Worm (Caenorhabditis elegans) whole organism, midembryonic: ENCODE data around the gene grl-31.
A peak's percentile ranks its signal among the peaks of the same experiment; 100 is the strongest.

Experiments used
- T22C8.4 ChIP-seq: fragments of 200-800 bp; sonication (Bioruptor generic); IDR thresholded peaks from 2 replicates; pipeline ENCODE4 v1.3.6; 2022; ENCODE audit warnings: missing genetic modification characterization, missing compliant biosample characterization
- cog-1 ChIP-seq: sonication (generic microtip); optimal IDR thresholded peaks from 2 replicates; lab custom pipeline; 2016; ENCODE audit warnings: missing genetic modification characterization, missing compliant biosample characterization
- flt-1 ChIP-seq: fragments of 200-800 bp; sonication (Bioruptor generic); IDR thresholded peaks from 2 replicates; pipeline ENCODE4 v1.3.6; 2022; ENCODE audit warnings: missing genetic modification characterization, missing compliant biosample characterization
- klf-2 ChIP-seq: fragments of 200-800 bp; sonication (Bioruptor generic); conservative IDR thresholded peaks from 2 replicates; pipeline ENCODE4 v1.3.6; 2022; ENCODE audit warnings: missing genetic modification reagents, missing genetic modification characterization, missing compliant biosample characterization
- med-1 ChIP-seq: sonication (generic microtip); optimal IDR thresholded peaks from 2 replicates; lab custom pipeline; 2017; ENCODE audit warnings: missing genetic modification characterization, mild to moderate bottlenecking, missing compliant biosample characterization, antibody characterized with exemption, missing genetic modification reagents; ENCODE audit not compliant: insufficient read depth
- ref-1 ChIP-seq: fragments of 200-800 bp; sonication (Bioruptor generic); conservative IDR thresholded peaks from 2 replicates; pipeline ENCODE4 v1.3.6; 2022; ENCODE audit warnings: missing genetic modification reagents, missing genetic modification characterization, missing compliant biosample characterization
- tab-1 ChIP-seq: fragments of 200-800 bp; sonication (Bioruptor generic); IDR thresholded peaks from 2 replicates; pipeline ENCODE4 v1.3.6; 2022; ENCODE audit warnings: missing genetic modification characterization, missing compliant biosample characterization
- ztf-23 ChIP-seq: fragments of 200-800 bp; sonication (Bioruptor generic); IDR thresholded peaks from 2 replicates; pipeline ENCODE4 v1.3.6; 2022; ENCODE audit warnings: missing genetic modification reagents, missing genetic modification characterization, missing compliant biosample characterization
- ztf-29 ChIP-seq: fragments of 200-800 bp; sonication (Bioruptor generic); IDR thresholded peaks from 2 replicates; pipeline ENCODE4 v1.3.6; 2022; ENCODE audit warnings: missing genetic modification reagents, missing genetic modification characterization, missing compliant biosample characterization

Gene grl-31

ce11 chrV:3586014-3586689 lies 28.6 kb upstream of the grl-31 start, which contains the start of the genes rpl-11.1 and T22F3.2:
Gene rpl-11.1 (minus strand): TSS chrV:3586064.
Gene T22F3.2 (plus strand): TSS chrV:3586639.
- TF ChIP-seq ztf-29 (no peak), med-1 (GFP tag; lab: Kevin White, UChicago) (no peak), ztf-23 (no peak), klf-2 (no peak), flt-1 (GFP tag; lab: Robert Waterston, UW) (no peak), cog-1 (tag; lab: Kevin White, UChicago) (no peak), tab-1 (GFP tag; lab: Robert Waterston, UW) (no peak), ref-1 (GFP tag; lab: Robert Waterston, UW) (no peak)

ce11 chrV:3585011-3585410 lies 27.4 kb upstream of the grl-31 start:
- TF ChIP-seq tab-1 (GFP tag; lab: Robert Waterston, UW) = no peak

- no peak for TF ChIP-seq T22C8.4 (GFP tag; lab: Robert Waterston, UW)
- TF ChIP-seq ztf-23 = no peak
- TF ChIP-seq med-1 (GFP tag; lab: Kevin White, UChicago) = no peak
- no peak for TF ChIP-seq ref-1 (GFP tag; lab: Robert Waterston, UW)
- no peak for TF ChIP-seq klf-2
- TF ChIP-seq cog-1 (tag; lab: Kevin White, UChicago) = no peak
- no peak for TF ChIP-seq ztf-29
- TF ChIP-seq flt-1 (GFP tag; lab: Robert Waterston, UW) = no peak
- TF ChIP-seq tab-1 (GFP tag; lab: Robert Waterston, UW) = no peak
Measured at ce11 chrV:3583622-3584021, 26.0 kb upstream of the grl-31 start.

- no peak for TF ChIP-seq ztf-29
- no peak for TF ChIP-seq T22C8.4 (GFP tag; lab: Robert Waterston, UW)
- TF ChIP-seq klf-2 = no peak
- TF ChIP-seq ref-1 (GFP tag; lab: Robert Waterston, UW) = no peak
- TF ChIP-seq tab-1 (GFP tag; lab: Robert Waterston, UW) = no peak
- TF ChIP-seq ztf-23 = no peak
- no peak for TF ChIP-seq med-1 (GFP tag; lab: Kevin White, UChicago)
- no peak for TF ChIP-seq flt-1 (GFP tag; lab: Robert Waterston, UW)
- no peak for TF ChIP-seq cog-1 (tag; lab: Kevin White, UChicago)
Measured at ce11 chrV:3582671-3583070, 25.1 kb upstream of the grl-31 start.

ce11 chrV:3582086-3582485 lies 24.5 kb upstream of the grl-31 start:
- TF ChIP-seq tab-1 (GFP tag; lab: Robert Waterston, UW) = no peak
- no peak for TF ChIP-seq klf-2
- peak; percentile 45 for TF ChIP-seq T22C8.4 (GFP tag; lab: Robert Waterston, UW)

ce11 chrV:3581643-3582042 lies 24.1 kb upstream of the grl-31 start:
- TF ChIP-seq tab-1 (GFP tag; lab: Robert Waterston, UW) (no peak), med-1 (GFP tag; lab: Kevin White, UChicago) (no peak), ref-1 (GFP tag; lab: Robert Waterston, UW) (no peak), T22C8.4 (GFP tag; lab: Robert Waterston, UW) (no peak), ztf-29 (no peak), cog-1 (tag; lab: Kevin White, UChicago) (no peak), flt-1 (GFP tag; lab: Robert Waterston, UW) (no peak), klf-2 (no peak), ztf-23 (no peak)

ce11 chrV:3581034-3581433 lies 23.5 kb upstream of the grl-31 start:
- no peak for TF ChIP-seq ztf-23
- TF ChIP-seq cog-1 (tag; lab: Kevin White, UChicago) = no peak
- no peak for TF ChIP-seq ztf-29
- no peak for TF ChIP-seq flt-1 (GFP tag; lab: Robert Waterston, UW)
- no peak for TF ChIP-seq T22C8.4 (GFP tag; lab: Robert Waterston, UW)
- no peak for TF ChIP-seq tab-1 (GFP tag; lab: Robert Waterston, UW)
- no peak for TF ChIP-seq klf-2

ce11 chrV:3580385-3580784 lies 22.8 kb upstream of the grl-31 start:
- TF ChIP-seq tab-1 (GFP tag; lab: Robert Waterston, UW) (no peak), ztf-29 (no peak), med-1 (GFP tag; lab: Kevin White, UChicago) (no peak), ztf-23 (no peak), klf-2 (no peak), ref-1 (GFP tag; lab: Robert Waterston, UW) (no peak), T22C8.4 (GFP tag; lab: Robert Waterston, UW) (no peak), flt-1 (GFP tag; lab: Robert Waterston, UW) (no peak), cog-1 (tag; lab: Kevin White, UChicago) (no peak)

- TF ChIP-seq med-1 (GFP tag; lab: Kevin White, UChicago) (no peak), ref-1 (GFP tag; lab: Robert Waterston, UW) (no peak), ztf-29 (no peak), T22C8.4 (GFP tag; lab: Robert Waterston, UW) (no peak), flt-1 (GFP tag; lab: Robert Waterston, UW) (no peak), ztf-23 (no peak), klf-2 (no peak), tab-1 (GFP tag; lab: Robert Waterston, UW) (no peak), cog-1 (tag; lab: Kevin White, UChicago) (no peak)
Measured at ce11 chrV:3579795-3580194, 22.2 kb upstream of the grl-31 start.

ce11 chrV:3579248-3579647 lies 21.7 kb upstream of the grl-31 start:
- TF ChIP-seq ref-1 (GFP tag; lab: Robert Waterston, UW) (no peak), med-1 (GFP tag; lab: Kevin White, UChicago) (no peak), ztf-23 (no peak), ztf-29 (no peak), T22C8.4 (GFP tag; lab: Robert Waterston, UW) (no peak), cog-1 (tag; lab: Kevin White, UChicago) (no peak), tab-1 (GFP tag; lab: Robert Waterston, UW) (no peak), flt-1 (GFP tag; lab: Robert Waterston, UW) (no peak), klf-2 (no peak)
